Worm (Caenorhabditis elegans): Measurements from ENCODE around the gene elt-2.

DNA sequence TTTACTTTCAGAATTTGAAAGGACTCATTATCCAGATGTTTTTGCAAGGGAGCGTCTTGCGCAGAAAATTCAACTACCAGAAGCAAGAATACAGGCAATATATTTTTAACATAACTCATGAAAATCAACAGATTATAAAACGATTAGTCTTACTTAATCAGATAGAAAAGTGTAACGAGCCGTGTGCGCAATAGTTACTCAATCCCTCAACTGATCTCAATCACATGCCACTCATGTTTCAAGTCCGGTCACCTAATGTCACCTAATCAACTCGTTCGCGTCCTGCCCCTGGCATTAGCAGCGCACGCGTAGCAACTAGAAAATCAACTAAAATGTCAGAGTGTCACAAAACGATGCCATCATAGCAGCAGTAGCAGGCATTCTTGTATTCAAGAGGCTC lies 35.5 kb downstream of the elt-2 start:
- no peak for TF ChIP-seq nhr-28 (tag; optimal IDR thresholded peaks at IDR 0.05)
- TF ChIP-seq drap-1 (GFP tag; optimal IDR thresholded peaks at IDR 0.05) = no peak
- no peak for TF ChIP-seq mep-1 (tag; optimal IDR thresholded peaks at IDR 0.05)
- no peak for TF ChIP-seq lin-32 (GFP tag; optimal IDR thresholded peaks at IDR 0.05)
- TF ChIP-seq unc-62 (GFP tag; optimal IDR thresholded peaks at IDR 0.05) = no peak
